Worm (Caenorhabditis elegans) whole organism, L1 larva: ENCODE results near the gene lgc-16.

Source experiments
- ama-1 ChIP-seq: fragments of 150-350 bp; optimal IDR thresholded peaks from 2 replicates; lab custom pipeline; 2014
- dsc-1 ChIP-seq: sonication (generic microtip); optimal IDR thresholded peaks from 2 replicates; lab custom pipeline; 2016; ENCODE audit warnings: mild to moderate bottlenecking, missing genetic modification characterization, missing compliant biosample characterization
- efl-1 ChIP-seq, 4 experiments: fragments of 150-350 bp; optimal IDR thresholded peaks in 3 of 4; peaks in 1 of 4; 1 replicate in 1 of 4; 2 replicates in 3 of 4; lab custom pipeline; 2014; ENCODE audit warnings: missing biosample characterization in 2 of 4, missing genetic modification characterization in 2 of 4, missing genetic modification reagents in 2 of 4
- fos-1 ChIP-seq: fragments of 150-350 bp; optimal IDR thresholded peaks from 2 replicates; lab custom pipeline; 2014; ENCODE audit warnings: missing biosample characterization, missing genetic modification characterization
- hlh-4 ChIP-seq: sonication (generic microtip); optimal IDR thresholded peaks from 2 replicates; lab custom pipeline; 2016; ENCODE audit warnings: mild to moderate bottlenecking, missing genetic modification characterization, missing compliant biosample characterization
- mdl-1 ChIP-seq, 2 experiments: fragments of 150-350 bp; optimal IDR thresholded peaks; 2 replicates each; lab custom pipeline; 2014 to 2017; ENCODE audit warnings: missing biosample characterization in 2 of 2, missing genetic modification characterization in 2 of 2, inconsistent platforms in 1 of 2
- nhr-11 ChIP-seq: fragments of 150-350 bp; optimal IDR thresholded peaks from 2 replicates; lab custom pipeline; 2014; ENCODE audit warnings: missing biosample characterization, missing genetic modification characterization
- nhr-237 ChIP-seq: fragments of 150-350 bp; optimal IDR thresholded peaks from 2 replicates; lab custom pipeline; 2014; ENCODE audit warnings: missing biosample characterization, missing genetic modification characterization
- snpc-4 ChIP-seq: fragments of 150-350 bp; optimal IDR thresholded peaks from 2 replicates; lab custom pipeline; 2014; ENCODE audit warnings: missing biosample characterization, missing genetic modification characterization
- swsn-7 ChIP-seq: sonication (generic microtip); optimal IDR thresholded peaks from 2 replicates; lab custom pipeline; 2016; ENCODE audit warnings: missing genetic modification characterization, missing compliant biosample characterization
- tbx-2 ChIP-seq: sonication (generic microtip); optimal IDR thresholded peaks from 2 replicates; lab custom pipeline; 2016; ENCODE audit warnings: missing genetic modification characterization, missing compliant biosample characterization
- unc-62 ChIP-seq: fragments of 150-350 bp; optimal IDR thresholded peaks from 2 replicates; lab custom pipeline; 2014; ENCODE audit warnings: missing biosample characterization, missing genetic modification reagents, missing genetic modification characterization
- zag-1 ChIP-seq: fragments of 150-350 bp; optimal IDR thresholded peaks from 2 replicates; lab custom pipeline; 2014; ENCODE audit warnings: missing biosample characterization, missing genetic modification characterization
- ztf-4 ChIP-seq: fragments of 150-350 bp; optimal IDR thresholded peaks from 2 replicates; lab custom pipeline; 2014; ENCODE audit warnings: missing biosample characterization, missing genetic modification characterization

- no peak for TF ChIP-seq swsn-7 (tag; lab: Kevin White, UChicago)
- no peak for TF ChIP-seq tbx-2 (tag; lab: Kevin White, UChicago)
- no peak for TF ChIP-seq zag-1
- TF ChIP-seq nhr-237, result no peak
- TF ChIP-seq dsc-1, result no peak
- no peak for TF ChIP-seq efl-1 (optimal IDR thresholded peaks at IDR 0.05; lab: Kevin White, UChicago)
- peak in 1 of 2 experiments; percentile 73 for TF ChIP-seq efl-1 (GFP tag; optimal IDR thresholded peaks at IDR 0.05 in 1 of 2; lab: Kevin White, UChicago)
- TF ChIP-seq hlh-4, result no peak
- no peak for TF ChIP-seq unc-62 (GFP tag; lab: Kevin White, UChicago)
- TF ChIP-seq ama-1 (lab: Kevin White, UChicago), result no peak
- TF ChIP-seq nhr-11 (tag; lab: Kevin White, UChicago), result no peak
- TF ChIP-seq fos-1 (tag; lab: Kevin White, UChicago), result no peak
- no peak for TF ChIP-seq snpc-4 (tag; lab: Kevin White, UChicago)
- no peak for TF ChIP-seq ztf-4 (tag; lab: Kevin White, UChicago)
- TF ChIP-seq mdl-1 (tag; optimal IDR thresholded peaks at IDR 0.05; lab: Kevin White, UChicago), result no peak
Measured at ce11 chrX:12146453-12147085, 28.1 kb downstream of the lgc-16 start, which contains the start of gene pycr-1.
